Worm (Caenorhabditis elegans) whole organism, L4 larva: ENCODE data around the gene sri-47.

Experiments
- T20F7.1 ChIP-seq: fragments of 200-800 bp; sonication (Bioruptor generic); optimal IDR thresholded peaks from 2 replicates; lab custom pipeline; 2018; ENCODE audit warnings: mild to moderate bottlenecking, missing genetic modification characterization, missing compliant biosample characterization
- T26A8.4 ChIP-seq: fragments of 200-800 bp; sonication (Bioruptor generic); IDR thresholded peaks from 2 replicates; pipeline ENCODE4 v1.3.6; 2022; ENCODE audit warnings: missing genetic modification characterization, missing compliant biosample characterization
- Y48G9A.11 ChIP-seq: fragments of 200-800 bp; sonication (Bioruptor generic); IDR thresholded peaks from 2 replicates; pipeline ENCODE4 v1.3.6; 2022; ENCODE audit warnings: missing genetic modification reagents, missing genetic modification characterization, missing compliant biosample characterization
- fos-1 ChIP-seq: fragments of 150-350 bp; optimal IDR thresholded peaks from 2 replicates; lab custom pipeline; 2014; ENCODE audit warnings: missing biosample characterization, missing genetic modification characterization
- hif-1 ChIP-seq, 2 experiments: sonication (generic microtip); optimal IDR thresholded peaks; 2 replicates each; lab custom pipeline; 2016 to 2017; ENCODE audit warnings: missing compliant biosample characterization in 2 of 2, missing genetic modification characterization in 2 of 2, missing genetic modification reagents in 2 of 2, missing genotype in 2 of 2, mild to moderate bottlenecking in 1 of 2
- lin-15B ChIP-seq: fragments of 150-350 bp; sonication (generic microtip); optimal IDR thresholded peaks from 3 replicates; lab custom pipeline; 2014; ENCODE audit warnings: missing biosample characterization, missing genetic modification characterization
- lin-29 ChIP-seq: fragments of 200-800 bp; sonication (Bioruptor generic); IDR thresholded peaks from 2 replicates; pipeline ENCODE4 v1.3.6; 2022; ENCODE audit warnings: missing genetic modification reagents, missing genetic modification characterization, missing compliant biosample characterization
- lsy-2 ChIP-seq, 2 experiments: fragments of 150-350 bp in 1 of 2; sonication (generic microtip) in 1 of 2; optimal IDR thresholded peaks; 2 replicates each; lab custom pipeline; 2014 to 2017; ENCODE audit warnings: missing biosample characterization in 2 of 2, missing genetic modification characterization in 2 of 2
- mdl-1 ChIP-seq, 2 experiments: fragments of 150-350 bp in 1 of 2; sonication (generic microtip) in 1 of 2; optimal IDR thresholded peaks; 2 replicates each; lab custom pipeline; 2014 to 2017; ENCODE audit warnings: missing biosample characterization in 2 of 2, missing genetic modification characterization in 2 of 2
- nhr-11 ChIP-seq: fragments of 150-350 bp; optimal IDR thresholded peaks from 2 replicates; lab custom pipeline; 2014; ENCODE audit warnings: missing biosample characterization, missing genetic modification characterization
- nhr-237 ChIP-seq: sonication (generic microtip); optimal IDR thresholded peaks from 2 replicates; lab custom pipeline; 2017; ENCODE audit warnings: missing biosample characterization, missing genetic modification characterization
- snpc-4 ChIP-seq: fragments of 150-350 bp; optimal IDR thresholded peaks from 2 replicates; lab custom pipeline; 2014; ENCODE audit warnings: missing biosample characterization, missing genetic modification characterization
- unc-62 ChIP-seq, 3 experiments: fragments of 150-350 bp in 1 of 3; sonication (generic microtip); optimal IDR thresholded peaks in 2 of 3; peaks in 1 of 3; 1 replicate in 1 of 3; 2 replicates in 2 of 3; lab custom pipeline; 2014 to 2017; ENCODE audit warnings: missing biosample characterization in 3 of 3, missing genetic modification characterization in 3 of 3, missing genetic modification reagents in 3 of 3, missing genotype in 1 of 3
- zip-2 ChIP-seq: fragments of 150-350 bp; optimal IDR thresholded peaks from 2 replicates; lab custom pipeline; 2014; ENCODE audit warnings: missing biosample characterization, missing genetic modification characterization

- TF ChIP-seq unc-62 (GFP tag; optimal IDR thresholded peaks at IDR 0.05 in 1 of 2; lab: Kevin White, UChicago) (no peak), unc-62 (tag; optimal IDR thresholded peaks at IDR 0.05; lab: Kevin White, UChicago) (no peak), fos-1 (tag; lab: Kevin White, UChicago) (no peak), Y48G9A.11 (GFP tag; lab: Robert Waterston, UW) (no peak), T20F7.1 (no peak), snpc-4 (tag; lab: Kevin White, UChicago) (no peak), nhr-237 (tag; lab: Kevin White, UChicago) (no peak), lin-29 (GFP tag; lab: Robert Waterston, UW) (no peak), T26A8.4 (GFP tag; lab: Robert Waterston, UW) (no peak), lin-15B (tag; lab: Kevin White, UChicago) (no peak), zip-2 (no peak), mdl-1 (tag; optimal IDR thresholded peaks at IDR 0.05; lab: Kevin White, UChicago) (no peak), hif-1 (tag; optimal IDR thresholded peaks at IDR 0.05; lab: Kevin White, UChicago) (no peak), lsy-2 (tag; optimal IDR thresholded peaks at IDR 0.05; lab: Kevin White, UChicago) (no peak), nhr-11 (tag; lab: Kevin White, UChicago) (no peak)
Measured at ce11 chrII:2644498-2644897, 12.2 kb upstream of the sri-47 start, which contains the start of gene F22E5.11.
